Fruit fly (Drosophila melanogaster): ENCODE measurements around the gene Ufl1.

- TF ChIP-seq CTCF (optimal IDR thresholded peaks at IDR 0.05) (no peak), CG8478 (optimal IDR thresholded peaks at IDR 0.05) (no peak)
These were observed 2.2 kb upstream of the Ufl1 start for dm6 chr3R:7076293-7076981.

Data from S2 (cell line).